Fruit fly (Drosophila melanogaster) Kc167 (cell line): ENCODE data around the gene CG6689.

ENCODE experiments used
- Myc ChIP-seq: fragments of >200 bp; optimal IDR thresholded peaks from 2 replicates; lab custom pipeline; 2017; ENCODE audit warnings: missing external identifiers
- Sin3A ChIP-seq: fragments of >200 bp; optimal IDR thresholded peaks from 2 replicates; lab custom pipeline; 2018; ENCODE audit warnings: missing external identifiers

DNA sequence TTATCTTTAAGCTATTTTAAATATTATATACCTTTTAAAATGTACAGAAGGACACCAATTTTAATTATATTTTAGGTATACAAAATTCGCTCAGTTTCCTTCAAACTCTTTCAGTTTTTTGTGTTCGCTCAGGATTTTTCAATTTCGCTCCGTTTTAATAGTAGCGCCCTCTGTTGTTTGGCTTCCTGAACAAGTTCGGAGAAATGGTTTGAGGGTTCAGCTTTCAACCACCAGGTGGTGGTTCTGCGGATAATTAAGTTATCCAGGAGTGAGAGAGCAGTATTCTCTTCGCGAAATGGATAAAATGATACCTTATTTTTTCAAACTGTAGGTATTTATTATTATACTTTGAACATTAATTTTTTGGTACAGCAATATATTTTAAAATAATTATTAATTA lies 49.1 kb upstream of the CG6689 start:
- TF ChIP-seq Myc (no peak), Sin3A (lab: Kevin White, UChicago) (no peak)
